Worm (Caenorhabditis elegans) whole organism, young adult: Measurements from ENCODE around the gene thk-1.

Experiments used
- B0019.2 ChIP-seq: fragments of 200-800 bp; sonication (Bioruptor generic); conservative IDR thresholded peaks from 2 replicates; pipeline ENCODE4 v1.3.6; 2022; ENCODE audit warnings: missing genetic modification reagents, missing genetic modification characterization, missing compliant biosample characterization
- B0035.1 ChIP-seq: sonication (generic microtip); optimal IDR thresholded peaks from 2 replicates; lab custom pipeline; 2016; ENCODE audit warnings: missing genetic modification characterization, mild to moderate bottlenecking, missing compliant biosample characterization, missing genotype, missing genetic modification reagents
- F23B12.7 ChIP-seq: sonication (generic microtip); optimal IDR thresholded peaks from 2 replicates; lab custom pipeline; 2017; ENCODE audit warnings: missing genetic modification characterization, mild to moderate bottlenecking, missing compliant biosample characterization, antibody characterized with exemption, moderate library complexity; ENCODE audit not compliant: insufficient read depth
- F57A8.1 ChIP-seq: fragments of 200-800 bp; sonication (Bioruptor generic); optimal IDR thresholded peaks from 2 replicates; lab custom pipeline; 2018; ENCODE audit warnings: mild to moderate bottlenecking, missing genetic modification characterization, moderate library complexity, missing compliant biosample characterization
- K12H6.12 ChIP-seq: fragments of 200-800 bp; sonication (Bioruptor generic); optimal IDR thresholded peaks from 2 replicates; lab custom pipeline; 2018; ENCODE audit warnings: mild to moderate bottlenecking, missing genetic modification characterization, missing compliant biosample characterization
- Y53F4B.3 ChIP-seq: fragments of 200-800 bp; sonication (Bioruptor generic); IDR thresholded peaks from 2 replicates; pipeline ENCODE4 v1.3.6; 2022; ENCODE audit warnings: missing genetic modification reagents, missing genetic modification characterization, missing compliant biosample characterization
- Y56A3A.18 ChIP-seq: fragments of 200-800 bp; sonication (Bioruptor generic); IDR thresholded peaks from 2 replicates; pipeline ENCODE4 v1.3.6; 2022; ENCODE audit warnings: missing genetic modification reagents, missing genetic modification characterization, missing compliant biosample characterization
- Y67H2A.10 ChIP-seq: fragments of 200-800 bp; sonication (Bioruptor generic); conservative IDR thresholded peaks from 2 replicates; pipeline ENCODE4 v1.3.6; 2022; ENCODE audit warnings: missing genetic modification reagents, missing genetic modification characterization, missing compliant biosample characterization
- Y79H2A.3 ChIP-seq: fragments of 200-800 bp; sonication (Bioruptor generic); conservative IDR thresholded peaks from 2 replicates; pipeline ENCODE4 v1.3.6; 2022; ENCODE audit warnings: missing genetic modification reagents, missing genetic modification characterization, missing compliant biosample characterization
- ama-1 ChIP-seq, 3 experiments: fragments of 150-350 bp in 1 of 3; sonication (generic microtip) in 2 of 3; optimal IDR thresholded peaks; 2 replicates each; lab custom pipeline; 2014 to 2018; ENCODE audit warnings: missing biosample characterization in 2 of 3, missing genetic modification characterization in 2 of 3, missing genetic modification reagents in 2 of 3
- aptf-2 ChIP-seq: fragments of 200-800 bp; sonication (Bioruptor generic); conservative IDR thresholded peaks from 2 replicates; pipeline ENCODE4 v1.3.6; 2022; ENCODE audit warnings: missing genetic modification reagents, missing genetic modification characterization, missing compliant biosample characterization
- atf-7 ChIP-seq: sonication (generic microtip); optimal IDR thresholded peaks from 2 replicates; lab custom pipeline; 2017; ENCODE audit warnings: mild to moderate bottlenecking, missing genetic modification characterization, missing compliant biosample characterization
- athp-1 ChIP-seq: sonication (generic microtip); optimal IDR thresholded peaks from 2 replicates; lab custom pipeline; 2017; ENCODE audit warnings: mild to moderate bottlenecking, missing genetic modification characterization, missing compliant biosample characterization
- bed-1 ChIP-seq: fragments of 200-800 bp; sonication (Bioruptor generic); IDR thresholded peaks from 2 replicates; pipeline ENCODE4 v1.3.6; 2022; ENCODE audit warnings: missing genetic modification reagents, missing genetic modification characterization, missing compliant biosample characterization
- bed-2 ChIP-seq: fragments of 200-800 bp; sonication (Bioruptor generic); IDR thresholded peaks from 2 replicates; pipeline ENCODE4 v1.3.6; 2022; ENCODE audit warnings: missing genetic modification reagents, missing genetic modification characterization, missing compliant biosample characterization
- ceh-40 ChIP-seq: fragments of 200-800 bp; sonication (Bioruptor generic); IDR thresholded peaks from 2 replicates; pipeline ENCODE4 v1.3.6; 2022; ENCODE audit warnings: missing genetic modification characterization, missing compliant biosample characterization
- ceh-58 ChIP-seq: fragments of 200-800 bp; sonication (Bioruptor generic); IDR thresholded peaks from 2 replicates; pipeline ENCODE4 v1.3.6; 2022; ENCODE audit warnings: missing genetic modification characterization, missing compliant biosample characterization
- ceh-79 ChIP-seq: sonication (generic microtip); optimal IDR thresholded peaks from 2 replicates; lab custom pipeline; 2017; ENCODE audit warnings: mild to moderate bottlenecking, missing genetic modification characterization, missing compliant biosample characterization
- dpff-1 ChIP-seq: sonication (generic microtip); optimal IDR thresholded peaks from 2 replicates; lab custom pipeline; 2017; ENCODE audit warnings: mild to moderate bottlenecking, missing genetic modification characterization, missing compliant biosample characterization
- egl-44 ChIP-seq: fragments of 200-800 bp; sonication (Bioruptor generic); IDR thresholded peaks from 2 replicates; pipeline ENCODE4 v1.3.6; 2022; ENCODE audit warnings: missing genetic modification reagents, missing genetic modification characterization, missing compliant biosample characterization
- egrh-3 ChIP-seq: fragments of 200-800 bp; sonication (Bioruptor generic); IDR thresholded peaks from 2 replicates; pipeline ENCODE4 v1.3.6; 2022; ENCODE audit warnings: missing genetic modification reagents, missing genetic modification characterization, missing compliant biosample characterization
- ets-4 ChIP-seq: fragments of 200-800 bp; sonication (Bioruptor generic); optimal IDR thresholded peaks from 2 replicates; lab custom pipeline; 2018; ENCODE audit warnings: mild to moderate bottlenecking, missing genetic modification characterization, missing compliant biosample characterization
- him-1 ChIP-seq: sonication (generic microtip); optimal IDR thresholded peaks from 2 replicates; lab custom pipeline; 2016; ENCODE audit warnings: missing genotype, missing genetic modification reagents, missing genetic modification characterization, missing compliant biosample characterization
- lag-1 ChIP-seq: fragments of 200-800 bp; sonication (Bioruptor generic); IDR thresholded peaks from 2 replicates; pipeline ENCODE4 v1.3.6; 2022; ENCODE audit warnings: missing genetic modification reagents, missing genetic modification characterization, missing compliant biosample characterization
- let-607 ChIP-seq, 2 experiments: fragments of 200-800 bp in 1 of 2; sonication (Bioruptor generic) in 1 of 2; sonication (generic microtip) in 1 of 2; optimal IDR thresholded peaks; 2 replicates each; lab custom pipeline; 2016 to 2018; ENCODE audit warnings: mild to moderate bottlenecking in 2 of 2, missing compliant biosample characterization in 2 of 2, missing genetic modification characterization in 2 of 2, moderate library complexity in 2 of 2, missing genotype in 1 of 2
- lin-40 ChIP-seq: sonication (generic microtip); optimal IDR thresholded peaks from 2 replicates; lab custom pipeline; 2016; ENCODE audit warnings: missing genetic modification characterization, mild to moderate bottlenecking, missing compliant biosample characterization, missing genotype, missing genetic modification reagents
- lin-54 ChIP-seq: fragments of 200-800 bp; sonication (Bioruptor generic); optimal IDR thresholded peaks from 2 replicates; lab custom pipeline; 2018; ENCODE audit warnings: mild to moderate bottlenecking, missing genetic modification characterization, missing compliant biosample characterization
- lir-1 ChIP-seq: fragments of 200-800 bp; sonication (Bioruptor generic); conservative IDR thresholded peaks from 2 replicates; pipeline ENCODE4 v1.3.6; 2022; ENCODE audit warnings: missing genetic modification reagents, missing genetic modification characterization, missing compliant biosample characterization
- lsy-27 ChIP-seq: sonication (generic microtip); optimal IDR thresholded peaks from 2 replicates; lab custom pipeline; 2017; ENCODE audit warnings: missing genetic modification characterization, mild to moderate bottlenecking, missing compliant biosample characterization, antibody characterized with exemption, missing genotype, borderline replicate concordance; ENCODE audit not compliant: insufficient read depth
- madf-10 ChIP-seq: sonication (generic microtip); optimal IDR thresholded peaks from 2 replicates; lab custom pipeline; 2016; ENCODE audit warnings: mild to moderate bottlenecking, missing genetic modification characterization, missing compliant biosample characterization
- rec-8 ChIP-seq, 2 experiments: sonication (generic microtip); optimal IDR thresholded peaks; 2 replicates each; lab custom pipeline; 2016; ENCODE audit warnings: mild to moderate bottlenecking in 2 of 2, missing genetic modification characterization in 2 of 2, missing genetic modification reagents in 2 of 2, missing genotype in 2 of 2, missing biosample characterization in 1 of 2, missing compliant biosample characterization in 1 of 2, moderate library complexity in 1 of 2
- rpc-1 ChIP-seq, 2 experiments: fragments of 150-350 bp in 1 of 2; sonication (generic microtip) in 1 of 2; optimal IDR thresholded peaks; 2 replicates each; lab custom pipeline; 2014 to 2018; ENCODE audit warnings: missing biosample characterization in 1 of 2, missing genetic modification characterization in 1 of 2, missing genetic modification reagents in 1 of 2, missing genotype in 1 of 2
- somi-1 ChIP-seq: fragments of 200-800 bp; sonication (Bioruptor generic); optimal IDR thresholded peaks from 2 replicates; lab custom pipeline; 2018; ENCODE audit warnings: mild to moderate bottlenecking, missing genetic modification characterization, missing compliant biosample characterization
- sptf-2 ChIP-seq: fragments of 200-800 bp; sonication (Bioruptor generic); optimal IDR thresholded peaks from 2 replicates; lab custom pipeline; 2018; ENCODE audit warnings: mild to moderate bottlenecking, missing genetic modification characterization, missing compliant biosample characterization
- tbp1 ChIP-seq: fragments of 200-800 bp; sonication (Bioruptor generic); optimal IDR thresholded peaks from 2 replicates; lab custom pipeline; 2018; ENCODE audit warnings: mild to moderate bottlenecking, missing genetic modification characterization, missing compliant biosample characterization
- unc-130 ChIP-seq: sonication (generic microtip); optimal IDR thresholded peaks from 2 replicates; lab custom pipeline; 2016; ENCODE audit warnings: missing genetic modification reagents, missing genetic modification characterization, missing compliant biosample characterization
- unc-62 ChIP-seq: fragments of 150-350 bp; optimal IDR thresholded peaks from 2 replicates; lab custom pipeline; 2014; ENCODE audit warnings: missing biosample characterization, missing genetic modification reagents, missing genetic modification characterization
- zfh-2 ChIP-seq: fragments of 200-800 bp; sonication (Bioruptor generic); conservative IDR thresholded peaks from 2 replicates; pipeline ENCODE4 v1.3.6; 2022; ENCODE audit warnings: missing genetic modification reagents, missing genetic modification characterization, missing compliant biosample characterization
- ztf-18 ChIP-seq: sonication (generic microtip); optimal IDR thresholded peaks from 2 replicates; lab custom pipeline; 2016; ENCODE audit warnings: missing genotype, mild to moderate bottlenecking, missing genetic modification characterization, missing compliant biosample characterization
- ztf-22 ChIP-seq: fragments of 200-800 bp; sonication (Bioruptor generic); optimal IDR thresholded peaks from 2 replicates; lab custom pipeline; 2018; ENCODE audit warnings: mild to moderate bottlenecking, missing genetic modification characterization, moderate library complexity, missing compliant biosample characterization
- ztf-25 ChIP-seq: fragments of 200-800 bp; sonication (Bioruptor generic); IDR thresholded peaks from 2 replicates; pipeline ENCODE4 v1.3.6; 2022; ENCODE audit warnings: missing genetic modification reagents, missing genetic modification characterization, missing compliant biosample characterization
- ztf-26 ChIP-seq: sonication (generic microtip); optimal IDR thresholded peaks from 2 replicates; lab custom pipeline; 2017; ENCODE audit warnings: missing genetic modification characterization, missing compliant biosample characterization
- ztf-3 ChIP-seq: fragments of 200-800 bp; sonication (Bioruptor generic); optimal IDR thresholded peaks from 2 replicates; lab custom pipeline; 2018; ENCODE audit warnings: mild to moderate bottlenecking, missing genetic modification characterization, missing compliant biosample characterization

The thk-1 gene

ce11 chrIV:10277716-10278115 is 3.7 kb downstream of the thk-1 start, which contains the start of gene Y43C5A.4:
Gene Y43C5A.4 (plus strand): TSS chrIV:10278016.
- TF ChIP-seq bed-1 (GFP tag; lab: Robert Waterston, UW) (no peak), let-607 (tag; optimal IDR thresholded peaks at IDR 0.05; lab: Kevin White, UChicago) (no peak), athp-1 (tag; lab: Kevin White, UChicago) (no peak), ets-4 (GFP tag; lab: Kevin White, UChicago) (no peak), B0035.1 (no peak), somi-1 (GFP tag; lab: Kevin White, UChicago) (no peak), ceh-79 (tag; lab: Kevin White, UChicago) (no peak), ceh-40 (GFP tag; lab: Robert Waterston, UW) (no peak), lag-1 (GFP tag; lab: Robert Waterston, UW) (no peak), unc-130 (no peak), lin-40 (no peak), lsy-27 (tag; lab: Kevin White, UChicago) (no peak)

ce11 chrIV:10276960-10277359 is 4.4 kb downstream of the thk-1 start, which contains the start of gene Y43C5A.7:
Gene Y43C5A.7 (plus strand): TSS chrIV:10277260.
- TF ChIP-seq ama-1 (optimal IDR thresholded peaks at IDR 0.05; lab: Kevin White, UChicago) (no peak), ama-1 (GFP tag; optimal IDR thresholded peaks at IDR 0.05; lab: Kevin White, UChicago) (no peak), zfh-2 (GFP tag; lab: Robert Waterston, UW) (no peak), egrh-3 (no peak), madf-10 (tag; lab: Kevin White, UChicago) (no peak), unc-62 (GFP tag; lab: Kevin White, UChicago) (no peak), somi-1 (GFP tag; lab: Kevin White, UChicago) (no peak), ztf-22 (GFP tag; lab: Kevin White, UChicago) (no peak), ztf-25 (GFP tag; lab: Robert Waterston, UW) (no peak), rec-8 (tag; optimal IDR thresholded peaks at IDR 0.05; lab: Kevin White, UChicago) (no peak), K12H6.12 (tag; lab: Kevin White, UChicago) (no peak), F23B12.7 (no peak), ztf-3 (GFP tag; lab: Kevin White, UChicago) (no peak), F57A8.1 (GFP tag; lab: Kevin White, UChicago) (no peak), lin-54 (GFP tag; lab: Kevin White, UChicago) (no peak)
- TF ChIP-seq, all 124 proteins: peak for 0

ce11 chrIV:10275050-10275449 is 6.3 kb downstream of the thk-1 start:
- TF ChIP-seq Y56A3A.18: no peak
- no peak for TF ChIP-seq Y79H2A.3 (GFP tag; lab: Robert Waterston, UW)
- no peak for TF ChIP-seq ztf-25 (GFP tag; lab: Robert Waterston, UW)

ce11 chrIV:10273781-10274313 is 7.5 kb downstream of the thk-1 start, which contains the start of gene Y43C5A.3:
Gene Y43C5A.3 (plus strand): TSS chrIV:10274036.
- TF ChIP-seq B0035.1 (no peak), ztf-26 (tag; lab: Kevin White, UChicago) (no peak), bed-2 (GFP tag; lab: Robert Waterston, UW) (no peak), lin-54 (GFP tag; lab: Kevin White, UChicago) (no peak), lir-1 (GFP tag; lab: Robert Waterston, UW) (no peak), tbp1 (GFP tag; lab: Kevin White, UChicago) (no peak), ceh-58 (GFP tag; lab: Robert Waterston, UW) (no peak), sptf-2 (GFP tag; lab: Kevin White, UChicago) (no peak), ztf-18 (tag; lab: Kevin White, UChicago) (no peak), Y53F4B.3 (GFP tag; lab: Robert Waterston, UW) (no peak), atf-7 (tag; lab: Kevin White, UChicago) (no peak), egl-44 (GFP tag; lab: Robert Waterston, UW) (no peak), rpc-1 (optimal IDR thresholded peaks at IDR 0.05; lab: Kevin White, UChicago) (no peak), rpc-1 (tag; optimal IDR thresholded peaks at IDR 0.05; lab: Kevin White, UChicago) (no peak), B0019.2 (GFP tag; lab: Robert Waterston, UW) (no peak), dpff-1 (tag; lab: Kevin White, UChicago) (no peak), aptf-2 (no peak), Y67H2A.10 (GFP tag; lab: Robert Waterston, UW) (no peak), him-1 (tag; lab: Kevin White, UChicago) (no peak)
